Worm (Caenorhabditis elegans): Measurements from ENCODE around the gene Y55B1AR.2.

Gene Y55B1AR.2

ce11 chrIII:605415-606054, 6.9 kb upstream of the Y55B1AR.2 start, which contains the start of the genes Y55B1AR.4 and ttr-7:
Y55B1AR.4 (minus strand) TSS chrIII:605515.
ttr-7 (plus strand) TSS chrIII:606004.
- TF ChIP-seq egl-13 (tag; optimal IDR thresholded peaks at IDR 0.05) (no peak), swsn-7 (tag; optimal IDR thresholded peaks at IDR 0.05) (no peak), elt-2 (tag; optimal IDR thresholded peaks at IDR 0.05) (no peak), elt-3 (tag; optimal IDR thresholded peaks at IDR 0.05) (no peak), lin-14 (GFP tag; optimal IDR thresholded peaks at IDR 0.05) (no peak), dsc-1 (tag; optimal IDR thresholded peaks at IDR 0.05) (no peak), ama-1 (optimal IDR thresholded peaks at IDR 0.05) (no peak), lin-39 (tag; optimal IDR thresholded peaks at IDR 0.05) (no peak), F16B12.6 (tag; optimal IDR thresholded peaks at IDR 0.05) (no peak), aha-1 (tag; optimal IDR thresholded peaks at IDR 0.05) (no peak), nhr-90 (tag; optimal IDR thresholded peaks at IDR 0.05; ENCODE audit: poor library complexity) (no peak), jun-1 (tag; optimal IDR thresholded peaks at IDR 0.05) (no peak), nhr-84 (tag; optimal IDR thresholded peaks at IDR 0.05) (no peak), zag-1 (tag; optimal IDR thresholded peaks at IDR 0.05) (no peak), nhr-76 (tag; optimal IDR thresholded peaks at IDR 0.05) (no peak), nhr-28 (tag; optimal IDR thresholded peaks at IDR 0.05) (no peak), ztf-11 (tag; optimal IDR thresholded peaks at IDR 0.05) (no peak), rnt-1 (tag; optimal IDR thresholded peaks at IDR 0.05) (no peak), unc-98 (GFP tag; IDR thresholded peaks at IDR 0.05) (no peak), mep-1 (tag; optimal IDR thresholded peaks at IDR 0.05) (no peak)

ce11 chrIII:600316-600932, 1.8 kb upstream of the Y55B1AR.2 start, which contains the start of gene lec-6:
lec-6 (minus strand) TSS chrIII:600366.
- TF ChIP-seq unc-98 (GFP tag; IDR thresholded peaks at IDR 0.05) (no peak), egl-27 (tag; optimal IDR thresholded peaks at IDR 0.05) (no peak), hpl-2 (GFP tag; optimal IDR thresholded peaks at IDR 0.05) (no peak), zip-4 (GFP tag; optimal IDR thresholded peaks at IDR 0.05) (no peak), unc-130 (tag; optimal IDR thresholded peaks at IDR 0.05) (no peak), C04F5.9 (tag; optimal IDR thresholded peaks at IDR 0.05) (no peak), snpc-4 (tag; optimal IDR thresholded peaks at IDR 0.05) (no peak), zag-1 (tag; optimal IDR thresholded peaks at IDR 0.05) (no peak), efl-1 (optimal IDR thresholded peaks at IDR 0.05) (no peak), efl-1 (GFP tag; optimal IDR thresholded peaks at IDR 0.05 in 1 of 2) (peak in 1 of 2 experiments; percentile 84), mep-1 (tag; optimal IDR thresholded peaks at IDR 0.05) (no peak), ama-1 (optimal IDR thresholded peaks at IDR 0.05) (no peak), ceh-8 (GFP tag; optimal IDR thresholded peaks at IDR 0.05) (no peak), C16A3.4 (tag; optimal IDR thresholded peaks at IDR 0.05) (no peak), Y116A8C.19 (tag; optimal IDR thresholded peaks at IDR 0.05; ENCODE audit: borderline replicate concordance) (no peak), nhr-77 (tag; optimal IDR thresholded peaks at IDR 0.05) (peak; percentile 1), lin-15B (tag; optimal IDR thresholded peaks at IDR 0.05) (no peak), unc-62 (GFP tag; optimal IDR thresholded peaks at IDR 0.05) (no peak), ceh-63 (GFP tag; optimal IDR thresholded peaks at IDR 0.05) (no peak), irx-1 (tag; optimal IDR thresholded peaks at IDR 0.05) (peak; percentile 21), aha-1 (tag; optimal IDR thresholded peaks at IDR 0.05) (no peak), vab-15 (tag; optimal IDR thresholded peaks at IDR 0.05) (no peak), skn-1 (tag; optimal IDR thresholded peaks at IDR 0.05) (no peak), dpl-1 (GFP tag; optimal IDR thresholded peaks at IDR 0.05) (no peak), nhr-11 (tag; optimal IDR thresholded peaks at IDR 0.05) (no peak), nhr-12 (tag; optimal IDR thresholded peaks at IDR 0.05) (no peak), lin-35 (GFP tag; optimal IDR thresholded peaks at IDR 0.05) (peak in 1 of 2 experiments; percentile 51), xbp-1 (tag; optimal IDR thresholded peaks at IDR 0.05) (no peak), nhr-84 (tag; optimal IDR thresholded peaks at IDR 0.05) (no peak), blmp-1 (tag; optimal IDR thresholded peaks at IDR 0.05) (no peak), fos-1 (tag; optimal IDR thresholded peaks at IDR 0.05) (peak; percentile 74), nhr-20 (tag; optimal IDR thresholded peaks at IDR 0.05) (peak; percentile 1), pqm-1 (tag; optimal IDR thresholded peaks at IDR 0.05) (peak; percentile 38), nhr-76 (tag; optimal IDR thresholded peaks at IDR 0.05) (no peak), jun-1 (tag; optimal IDR thresholded peaks at IDR 0.05) (peak; percentile 64), tlp-1 (tag; optimal IDR thresholded peaks at IDR 0.05) (no peak), unc-30 (tag; optimal IDR thresholded peaks at IDR 0.05) (no peak), grh-1 (GFP tag; IDR thresholded peaks at IDR 0.05) (no peak), sox-4 (tag; optimal IDR thresholded peaks at IDR 0.05) (no peak)

All from whole organism, L1 larva.